Fruit fly (Drosophila melanogaster) whole organism, embryonic: ENCODE data around the gene dmrt11E.

Experiments used
- Antp ChIP-seq: fragments of 200-800 bp; sonication (Bioruptor generic); optimal IDR thresholded peaks from 3 replicates; lab custom pipeline; 2016; ENCODE audit warnings: missing biosample characterization, missing genetic modification characterization
- Bgb ChIP-seq: fragments of 200-800 bp; sonication (Bioruptor generic); IDR thresholded peaks from 2 replicates; pipeline ENCODE4 v1.3.6; 2022; ENCODE audit warnings: missing biosample characterization, missing genetic modification characterization; ENCODE audit not compliant: partially characterized antibody
- CG15011 ChIP-seq: fragments of 200-800 bp; sonication (Bioruptor generic); optimal IDR thresholded peaks from 3 replicates; lab custom pipeline; 2018; ENCODE audit warnings: missing biosample characterization, mild to moderate bottlenecking, missing genetic modification characterization
- CG1529 ChIP-seq: fragments of 200-800 bp; sonication (Bioruptor generic); optimal IDR thresholded peaks from 3 replicates; lab custom pipeline; 2018; ENCODE audit warnings: missing biosample characterization, missing genetic modification characterization
- CG15514 ChIP-seq: fragments of 200-800 bp; sonication (Bioruptor generic); optimal IDR thresholded peaks from 3 replicates; lab custom pipeline; 2017; ENCODE audit warnings: missing biosample characterization, missing genetic modification characterization, mild to moderate bottlenecking, moderate library complexity, missing genetic modification reagents
- CG16813 ChIP-seq: fragments of 200-800 bp; sonication (Bioruptor generic); IDR thresholded peaks from 3 replicates; pipeline ENCODE4 v1.3.6; 2022; ENCODE audit warnings: missing biosample characterization, missing genetic modification characterization; ENCODE audit not compliant: partially characterized antibody
- CG1792 ChIP-seq: fragments of 200-800 bp; sonication (Bioruptor generic); optimal IDR thresholded peaks from 2 replicates; lab custom pipeline; 2016; ENCODE audit warnings: missing biosample characterization, missing genetic modification characterization
- CG2116 ChIP-seq: fragments of 200-800 bp; sonication (Bioruptor generic); optimal IDR thresholded peaks from 3 replicates; lab custom pipeline; 2018; ENCODE audit warnings: missing biosample characterization, mild to moderate bottlenecking, missing genetic modification characterization
- CG31441 ChIP-seq: fragments of 200-800 bp; sonication (Bioruptor generic); IDR thresholded peaks from 2 replicates; pipeline ENCODE4 v1.3.6; 2022; ENCODE audit warnings: missing biosample characterization, missing genetic modification characterization
- CG42726 ChIP-seq: fragments of 200-800 bp; sonication (Bioruptor generic); IDR thresholded peaks from 2 replicates; pipeline ENCODE4 v1.3.6; 2022; ENCODE audit warnings: missing biosample characterization, missing genetic modification characterization; ENCODE audit not compliant: partially characterized antibody
- CG6683 ChIP-seq: fragments of 200-800 bp; sonication (Bioruptor generic); optimal IDR thresholded peaks from 2 replicates; lab custom pipeline; 2017; ENCODE audit warnings: missing biosample characterization, mild to moderate bottlenecking, missing genetic modification characterization, missing genetic modification reagents
- CG8290 ChIP-seq, 3 experiments: fragments of 200-800 bp; sonication (Bioruptor generic); optimal IDR thresholded peaks; 2 replicates each; lab custom pipeline; 2016 to 2019; ENCODE audit warnings: missing biosample characterization in 3 of 3, missing genetic modification characterization in 3 of 3, mild to moderate bottlenecking in 2 of 3, moderate library complexity in 1 of 3
- D19B ChIP-seq: fragments of 200-800 bp; sonication (Bioruptor generic); optimal IDR thresholded peaks from 2 replicates; lab custom pipeline; 2017; ENCODE audit warnings: missing biosample characterization, mild to moderate bottlenecking, missing genetic modification characterization
- Dad ChIP-seq: fragments of 200-800 bp; sonication (Bioruptor generic); optimal IDR thresholded peaks from 3 replicates; lab custom pipeline; 2016; ENCODE audit warnings: missing biosample characterization, missing genetic modification characterization
- Dip3 ChIP-seq: fragments of 200-800 bp; sonication (Bioruptor generic); optimal IDR thresholded peaks from 3 replicates; lab custom pipeline; 2016; ENCODE audit warnings: missing biosample characterization, missing genetic modification characterization
- Dp ChIP-seq: fragments of 200-800 bp; sonication (Bioruptor generic); optimal IDR thresholded peaks from 2 replicates; lab custom pipeline; 2018; ENCODE audit warnings: missing biosample characterization, mild to moderate bottlenecking, missing genetic modification characterization, moderate library complexity
- Dref ChIP-seq: fragments of 200-800 bp; sonication (Bioruptor generic); IDR thresholded peaks from 2 replicates; pipeline ENCODE4 v1.3.6; 2022; ENCODE audit warnings: missing biosample characterization, missing genetic modification characterization
- Ets65A ChIP-seq: fragments of 200-800 bp; sonication (Bioruptor generic); peaks from one replicate; lab custom pipeline; 2016; ENCODE audit warnings: missing biosample characterization, missing genetic modification characterization
- GATAe ChIP-seq: fragments of 200-800 bp; sonication (Bioruptor generic); conservative IDR thresholded peaks from 2 replicates; pipeline ENCODE4 v1.3.6; 2022; ENCODE audit warnings: missing biosample characterization, missing genetic modification characterization
- Gsc ChIP-seq: fragments of 200-800 bp; sonication (Bioruptor generic); IDR thresholded peaks from 2 replicates; pipeline ENCODE4 v1.3.6; 2022; ENCODE audit warnings: missing biosample characterization, missing genetic modification characterization
- Gug ChIP-seq: fragments of 200-800 bp; sonication (Bioruptor generic); IDR thresholded peaks from 4 replicates; pipeline ENCODE4 v1.3.6; 2022; ENCODE audit warnings: missing biosample characterization, missing genetic modification characterization
- HLHmδ ChIP-seq: fragments of 200-800 bp; sonication (Bioruptor generic); optimal IDR thresholded peaks from 2 replicates; lab custom pipeline; 2018; ENCODE audit warnings: missing biosample characterization, mild to moderate bottlenecking, missing genetic modification characterization, moderate library complexity
- Mrtf ChIP-seq: fragments of 200-800 bp; sonication (Bioruptor generic); IDR thresholded peaks from 3 replicates; pipeline ENCODE4 v1.3.6; 2022; ENCODE audit warnings: missing biosample characterization, missing genetic modification characterization
- Neu2 ChIP-seq: fragments of 200-800 bp; sonication (Bioruptor generic); optimal IDR thresholded peaks from 3 replicates; lab custom pipeline; 2016; ENCODE audit warnings: missing biosample characterization, missing genetic modification characterization, borderline replicate concordance
- Nf-YC ChIP-seq: fragments of 200-800 bp; optimal IDR thresholded peaks from 3 replicates; lab custom pipeline; 2019; ENCODE audit warnings: missing biosample characterization, mild to moderate bottlenecking, missing genetic modification characterization, moderate library complexity
- Poxn ChIP-seq: fragments of 200-800 bp; sonication (Bioruptor generic); IDR thresholded peaks from 2 replicates; pipeline ENCODE4 v1.3.6; 2022; ENCODE audit warnings: missing biosample characterization, missing genetic modification characterization
- Side ChIP-seq: fragments of 200-800 bp; sonication (Bioruptor generic); optimal IDR thresholded peaks from 2 replicates; lab custom pipeline; 2016; ENCODE audit warnings: missing biosample characterization, missing genetic modification characterization
- YL-1 ChIP-seq: fragments of 200-800 bp; sonication (Bioruptor generic); optimal IDR thresholded peaks from 3 replicates; lab custom pipeline; 2017; ENCODE audit warnings: missing biosample characterization, mild to moderate bottlenecking, missing genetic modification characterization
- ash1 ChIP-seq: fragments of 200-800 bp; sonication (Bioruptor generic); optimal IDR thresholded peaks from 2 replicates; lab custom pipeline; 2018; ENCODE audit warnings: missing biosample characterization, mild to moderate bottlenecking, missing genetic modification characterization
- cg ChIP-seq: fragments of 200-800 bp; sonication (Bioruptor generic); optimal IDR thresholded peaks from 3 replicates; lab custom pipeline; 2019; ENCODE audit warnings: missing biosample characterization, mild to moderate bottlenecking, missing genetic modification characterization, moderate library complexity
- chif ChIP-seq, 2 experiments: fragments of 200-800 bp; sonication (Bioruptor generic); optimal IDR thresholded peaks; 3 replicates each; lab custom pipeline; 2016; ENCODE audit warnings: missing biosample characterization in 2 of 2, missing genetic modification characterization in 2 of 2
- chm ChIP-seq: fragments of 200-800 bp; sonication (Bioruptor generic); IDR thresholded peaks from 2 replicates; pipeline ENCODE4 v1.3.6; 2022; ENCODE audit warnings: missing biosample characterization, missing genetic modification characterization
- corto ChIP-seq: fragments of 200-800 bp; sonication (Bioruptor generic); optimal IDR thresholded peaks from 2 replicates; lab custom pipeline; 2016; ENCODE audit warnings: missing biosample characterization, mild to moderate bottlenecking, missing genetic modification characterization, moderate library complexity
- crp ChIP-seq, 2 experiments: fragments of 200-800 bp; sonication (Bioruptor generic); optimal IDR thresholded peaks; 2 replicates in 1 of 2; 3 replicates in 1 of 2; lab custom pipeline; 2017; ENCODE audit warnings: missing biosample characterization in 2 of 2, missing genetic modification characterization in 2 of 2, mild to moderate bottlenecking in 1 of 2, moderate library complexity in 1 of 2
- fd96Cb ChIP-seq: fragments of 200-800 bp; sonication (Bioruptor generic); optimal IDR thresholded peaks from 2 replicates; lab custom pipeline; 2018; ENCODE audit warnings: missing biosample characterization, mild to moderate bottlenecking, missing genetic modification characterization, moderate library complexity
- fu2 ChIP-seq: fragments of 200-800 bp; sonication (Bioruptor generic); optimal IDR thresholded peaks from 2 replicates; lab custom pipeline; 2016; ENCODE audit warnings: missing biosample characterization, missing genetic modification characterization
- gem ChIP-seq: fragments of 200-800 bp; sonication (Bioruptor generic); optimal IDR thresholded peaks from 2 replicates; lab custom pipeline; 2019; ENCODE audit warnings: missing biosample characterization, mild to moderate bottlenecking, missing genetic modification characterization, moderate library complexity
- her ChIP-seq: fragments of 200-800 bp; sonication (Bioruptor generic); optimal IDR thresholded peaks from 2 replicates; lab custom pipeline; 2016; ENCODE audit warnings: missing biosample characterization, missing genetic modification characterization
- inv ChIP-seq: fragments of 200-800 bp; sonication (Bioruptor generic); IDR thresholded peaks from 2 replicates; pipeline ENCODE4 v1.3.6; 2022; ENCODE audit warnings: missing biosample characterization, missing genetic modification characterization; ENCODE audit not compliant: partially characterized antibody
- jing ChIP-seq: fragments of 200-800 bp; sonication (Bioruptor generic); optimal IDR thresholded peaks from 2 replicates; lab custom pipeline; 2018; ENCODE audit warnings: missing biosample characterization, mild to moderate bottlenecking, missing genetic modification characterization
- pzg ChIP-seq: fragments of 200-800 bp; sonication (Bioruptor generic); optimal IDR thresholded peaks from 3 replicates; lab custom pipeline; 2018; ENCODE audit warnings: missing biosample characterization, mild to moderate bottlenecking, missing genetic modification characterization, moderate library complexity
- row ChIP-seq: fragments of 200-800 bp; sonication (Bioruptor generic); IDR thresholded peaks from 3 replicates; pipeline ENCODE4 v1.3.6; 2022; ENCODE audit warnings: missing biosample characterization, missing genetic modification characterization
- sens ChIP-seq: fragments of 200-800 bp; sonication (Bioruptor generic); peaks from one replicate; lab custom pipeline; 2016; ENCODE audit warnings: missing biosample characterization, missing genetic modification characterization
- tup ChIP-seq: fragments of 200-800 bp; sonication (Bioruptor generic); optimal IDR thresholded peaks from 2 replicates; lab custom pipeline; 2016; ENCODE audit warnings: missing biosample characterization, mild to moderate bottlenecking, missing genetic modification characterization, moderate library complexity
- wek ChIP-seq: fragments of 200-800 bp; sonication (Bioruptor generic); optimal IDR thresholded peaks from 3 replicates; lab custom pipeline; 2018; ENCODE audit warnings: missing biosample characterization, mild to moderate bottlenecking, missing genetic modification characterization, moderate library complexity
- z ChIP-seq: fragments of 200-800 bp; sonication (Bioruptor generic); IDR thresholded peaks from 3 replicates; pipeline ENCODE4 v1.3.6; 2022; ENCODE audit warnings: missing biosample characterization, missing genetic modification characterization
- zen2 ChIP-seq: fragments of 200-800 bp; sonication (Bioruptor generic); IDR thresholded peaks from 3 replicates; pipeline ENCODE4 v1.3.6; 2022; ENCODE audit warnings: missing biosample characterization, missing genetic modification characterization; ENCODE audit not compliant: partially characterized antibody
- zfh2 ChIP-seq: fragments of 200-800 bp; sonication (Bioruptor generic); optimal IDR thresholded peaks from 2 replicates; lab custom pipeline; 2016; ENCODE audit warnings: missing biosample characterization, missing genetic modification characterization

Gene dmrt11E

dm6 chrX:13370826-13371703 is 3.1 kb downstream of the dmrt11E start (continued):
- peak; percentile 61 for TF ChIP-seq CG2116 (GFP tag; lab: Kevin White, UChicago)
- no peak for TF ChIP-seq z (GFP tag; lab: Robert Waterston, UW)
- no peak for TF ChIP-seq jing (GFP tag; lab: Kevin White, UChicago)
- TF ChIP-seq Neu2 (GFP tag; lab: Kevin White, UChicago): no peak
- TF ChIP-seq GATAe (GFP tag; lab: Robert Waterston, UW): no peak
- peak; percentile 18 for TF ChIP-seq Side (GFP tag; lab: Kevin White, UChicago)
- peak; percentile 53 for TF ChIP-seq CG16813 (GFP tag; lab: Robert Waterston, UW)
- TF ChIP-seq sens (GFP tag; lab: Kevin White, UChicago): peak; percentile 76
- TF ChIP-seq CG8290 (GFP tag; optimal IDR thresholded peaks at IDR 0.05; lab: Kevin White, UChicago): no peak
- TF ChIP-seq CG8290 (tag; optimal IDR thresholded peaks at IDR 0.05; lab: Kevin White, UChicago): peak in 1 of 2 experiments; percentile 50
- TF ChIP-seq chif (GFP tag; optimal IDR thresholded peaks at IDR 0.05; lab: Kevin White, UChicago): no peak
- no peak for TF ChIP-seq HLHmδ (GFP tag; lab: Kevin White, UChicago)
- no peak for TF ChIP-seq Poxn (GFP tag; lab: Robert Waterston, UW)
- peak; percentile 70 for TF ChIP-seq CG15514 (GFP tag; lab: Kevin White, UChicago)
- TF ChIP-seq Dref (GFP tag; lab: Robert Waterston, UW): peak; percentile 82
- TF ChIP-seq Mrtf (GFP tag; lab: Robert Waterston, UW): no peak
- no peak for TF ChIP-seq corto (GFP tag; lab: Kevin White, UChicago)
- TF ChIP-seq inv (GFP tag; lab: Robert Waterston, UW): peak; percentile 51
- no peak for TF ChIP-seq ash1 (GFP tag; lab: Kevin White, UChicago)
- peak; percentile 26 for TF ChIP-seq zfh2 (GFP tag; lab: Kevin White, UChicago)
- peak; percentile 68 for TF ChIP-seq pzg
- TF ChIP-seq row: peak; percentile 57
- TF ChIP-seq CG42726 (GFP tag; lab: Robert Waterston, UW): peak; percentile 64; the same call in 1 of the 2 replicates
- TF ChIP-seq chm: no peak
- no peak for TF ChIP-seq Dip3
- TF ChIP-seq Ets65A (GFP tag; lab: Kevin White, UChicago): no peak
- TF ChIP-seq D19B (GFP tag; lab: Kevin White, UChicago): no peak
- peak; percentile 8 for TF ChIP-seq Antp (GFP tag; lab: Kevin White, UChicago)
- TF ChIP-seq CG1529 (GFP tag; lab: Kevin White, UChicago): no peak
- TF ChIP-seq fd96Cb (tag; lab: Kevin White, UChicago): no peak
- TF ChIP-seq zen2 (GFP tag; lab: Robert Waterston, UW): no peak; the same call in 2 of the 3 replicates
- TF ChIP-seq CG31441: peak; percentile 23; the same call in 1 of the 2 replicates
- peak in 1 of 2 experiments; percentile 3 for TF ChIP-seq crp (GFP tag; optimal IDR thresholded peaks at IDR 0.05; lab: Kevin White, UChicago)
- peak; percentile 76 for TF ChIP-seq Bgb (GFP tag; lab: Robert Waterston, UW)
- peak; percentile 23 for TF ChIP-seq Dad
- TF ChIP-seq her: no peak
- TF ChIP-seq YL-1 (GFP tag; lab: Kevin White, UChicago): peak; percentile 6
- TF ChIP-seq CG15011 (GFP tag; lab: Kevin White, UChicago): no peak
- peak; percentile 10; the same call in 1 of the 4 replicates for TF ChIP-seq Gug (GFP tag; lab: Robert Waterston, UW)
- TF ChIP-seq fu2: no peak
- TF ChIP-seq CG6683: no peak
- peak; percentile 79 for TF ChIP-seq Nf-YC (tag; lab: Kevin White, UChicago)
- TF ChIP-seq Dp (GFP tag; lab: Kevin White, UChicago): peak; percentile 80
- TF ChIP-seq Gsc (GFP tag; lab: Robert Waterston, UW): no peak
- peak; percentile 14 for TF ChIP-seq gem (tag; lab: Kevin White, UChicago)
- TF ChIP-seq tup (GFP tag; lab: Kevin White, UChicago): no peak
- no peak for TF ChIP-seq CG1792 (GFP tag; lab: Kevin White, UChicago)
- TF ChIP-seq wek (GFP tag; lab: Kevin White, UChicago): no peak
- TF ChIP-seq cg (GFP tag; lab: Kevin White, UChicago): peak; percentile 80
